Worm (Caenorhabditis elegans) whole organism, L3 larva: ENCODE results near the gene let-70.

Source experiments
- ceh-28 ChIP-seq: fragments of 150-350 bp; optimal IDR thresholded peaks from 2 replicates; lab custom pipeline; 2014; ENCODE audit warnings: missing biosample characterization, missing genetic modification reagents, missing genetic modification characterization
- zag-1 ChIP-seq: fragments of 150-350 bp; optimal IDR thresholded peaks from 2 replicates; lab custom pipeline; 2014; ENCODE audit warnings: missing biosample characterization, missing genetic modification characterization

DNA sequence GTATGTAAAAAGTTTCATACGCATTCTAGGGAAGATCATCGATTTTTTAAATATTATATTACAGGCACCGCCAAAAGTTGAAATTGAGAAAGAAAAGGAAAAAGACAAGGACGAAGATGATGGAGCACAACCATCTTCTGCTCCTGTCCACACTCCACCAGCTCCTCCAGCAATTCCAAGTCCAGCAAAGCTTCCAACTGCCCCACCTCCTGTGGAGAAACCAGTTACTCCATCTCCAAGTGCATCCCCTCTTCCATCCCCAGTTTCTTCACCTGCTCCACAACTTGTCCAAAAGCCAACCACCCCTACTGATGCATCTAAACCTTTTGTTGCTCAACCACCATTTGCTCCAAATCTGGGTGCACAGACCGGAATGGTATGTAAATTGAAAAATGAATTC, 30.1 kb downstream of the let-70 start:
- TF ChIP-seq zag-1 (tag; lab: Kevin White, UChicago) (no peak), ceh-28 (no peak)
